Fruit fly (Drosophila melanogaster): ENCODE results near the gene Sema5c.

DNA sequence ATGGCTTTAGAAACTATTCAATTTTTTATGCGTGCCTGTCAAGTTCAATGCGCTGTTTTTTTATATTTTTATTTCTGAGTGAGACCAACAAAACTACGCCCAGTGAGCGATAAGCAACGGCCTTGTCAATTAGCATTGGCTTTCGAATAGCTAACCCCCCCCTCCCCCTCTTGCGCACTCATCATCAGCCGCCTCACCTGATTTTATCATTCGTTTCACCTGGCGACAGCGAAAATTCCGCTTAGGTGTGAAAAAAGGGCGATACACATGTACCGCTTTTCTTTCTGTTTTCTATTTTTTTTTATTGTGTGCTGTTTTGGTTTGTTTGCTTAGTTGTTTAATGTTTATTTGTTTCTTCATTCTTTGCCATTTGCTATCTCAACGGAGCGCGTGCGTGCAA lies 6.7 kb downstream of the Sema5c start:
- TF ChIP-seq fd96Ca (GFP tag; IDR thresholded peaks at IDR 0.05) (no peak), EcR (GFP tag; optimal IDR thresholded peaks at IDR 0.05) (no peak), Pif1A (GFP tag; optimal IDR thresholded peaks at IDR 0.05) (no peak), CG9948 (tag; optimal IDR thresholded peaks at IDR 0.05) (no peak), CG17806 (tag; optimal IDR thresholded peaks at IDR 0.05) (no peak), gl (tag; optimal IDR thresholded peaks at IDR 0.05) (no peak), CG14655 (GFP tag; optimal IDR thresholded peaks at IDR 0.05) (no peak), Ets98B (GFP tag; IDR thresholded peaks at IDR 0.05) (no peak), CG32121 (GFP tag; IDR thresholded peaks at IDR 0.05) (no peak), rn (GFP tag; IDR thresholded peaks at IDR 0.05) (no peak), CG34367 (tag; optimal IDR thresholded peaks at IDR 0.05) (no peak)
